Worm (Caenorhabditis elegans): Measurements from ENCODE around the gene clec-156.

clec-156 gene

ce11 chrIII:4842173-4842572 lies at the start of gene clec-156:
Gene clec-156 (minus strand): TSS chrIII:4842273.
- TF ChIP-seq ceh-82 (tag; optimal IDR thresholded peaks at IDR 0.05) (no peak), lin-13 (GFP tag; optimal IDR thresholded peaks at IDR 0.05) (no peak)

DNA sequence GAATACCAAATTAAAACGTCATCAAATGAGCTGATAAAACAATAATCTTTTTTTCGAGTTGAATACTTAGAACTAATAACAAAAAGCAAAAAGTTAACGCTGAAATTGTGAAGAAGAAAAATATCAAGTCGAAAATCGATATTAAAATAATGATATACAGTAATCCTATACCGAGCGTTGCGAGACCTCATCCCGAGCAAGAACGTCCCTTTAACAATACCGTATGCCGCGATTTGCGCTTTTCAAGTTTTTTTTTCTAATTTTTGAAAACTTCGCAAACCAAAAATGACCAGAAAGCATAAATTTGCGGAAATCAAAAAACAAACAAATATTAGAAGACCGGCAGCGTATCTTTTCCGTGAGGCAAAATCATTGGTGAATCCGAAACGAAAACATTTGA lies 48.9 kb upstream of the clec-156 start, which contains the start of gene F26F4.5:
Gene F26F4.5 (minus strand): TSS at position 256 of the 400 bp plus-strand sequence.
- TF ChIP-seq elt-3 (tag; optimal IDR thresholded peaks at IDR 0.05) (no peak), nhr-6 (tag; optimal IDR thresholded peaks at IDR 0.05) (no peak), mbf-1 (tag; optimal IDR thresholded peaks at IDR 0.05) (no peak), elt-1 (tag; optimal IDR thresholded peaks at IDR 0.05) (no peak), F13H6.1 (tag; optimal IDR thresholded peaks at IDR 0.05) (no peak), nhr-77 (tag; optimal IDR thresholded peaks at IDR 0.05) (no peak), mab-5 (tag; optimal IDR thresholded peaks at IDR 0.05) (no peak), unc-62 (GFP tag; optimal IDR thresholded peaks at IDR 0.05) (no peak), zag-1 (tag; optimal IDR thresholded peaks at IDR 0.05) (no peak), nhr-25 (tag; optimal IDR thresholded peaks at IDR 0.05) (no peak), nhr-11 (tag; optimal IDR thresholded peaks at IDR 0.05) (no peak)

DNA sequence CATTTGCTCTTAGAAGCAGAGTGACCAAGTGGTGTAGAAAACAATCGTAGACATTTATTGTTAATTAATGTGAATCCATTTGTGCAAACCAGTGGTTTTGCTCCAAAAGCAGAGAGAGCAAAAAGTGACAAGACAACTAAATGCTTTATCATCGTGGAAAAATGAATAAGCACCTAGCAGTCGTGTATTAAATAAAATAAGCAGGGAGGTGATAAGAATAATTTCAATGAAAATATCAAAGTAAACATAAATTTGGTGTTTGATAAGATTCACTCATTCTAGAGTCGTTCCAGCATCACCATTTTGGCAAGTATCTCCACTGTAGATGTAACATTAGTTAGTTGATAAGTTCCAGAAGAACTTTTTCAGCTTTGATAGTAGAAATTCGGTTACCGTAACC lies 45.2 kb upstream of the clec-156 start, which contains the start of gene clec-6:
Gene clec-6 (minus strand): TSS at position 154 of the 400 bp plus-strand sequence.
- TF ChIP-seq lin-39 (tag; optimal IDR thresholded peaks at IDR 0.05) (no peak), fos-1 (tag; optimal IDR thresholded peaks at IDR 0.05) (peak; percentile 84), mab-5 (tag; optimal IDR thresholded peaks at IDR 0.05) (no peak)

DNA sequence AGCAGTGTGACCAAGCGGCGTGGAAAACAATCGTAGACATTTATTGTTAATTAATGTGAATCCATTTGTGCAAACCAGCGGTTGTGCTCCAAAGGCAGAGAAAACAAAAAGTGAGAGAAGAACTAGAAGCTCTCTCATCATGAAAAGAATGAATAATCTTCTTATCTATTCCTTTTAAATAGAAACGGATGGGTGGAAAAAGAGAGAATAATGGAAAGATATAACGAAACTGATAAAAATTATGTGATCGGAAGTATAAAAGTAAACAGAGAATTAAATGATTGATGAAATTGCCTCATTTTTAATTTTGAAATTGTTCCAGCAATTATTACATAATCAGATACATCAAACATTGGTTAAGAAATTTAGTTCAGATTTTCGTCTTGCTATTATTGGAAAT lies 41.4 kb upstream of the clec-156 start, which contains the start of gene clec-5:
Gene clec-5 (minus strand): TSS at position 178 of the 400 bp plus-strand sequence.
- no peak for TF ChIP-seq unc-39 (tag; optimal IDR thresholded peaks at IDR 0.05)
- TF ChIP-seq fos-1 (tag; optimal IDR thresholded peaks at IDR 0.05) = peak; percentile 77

DNA sequence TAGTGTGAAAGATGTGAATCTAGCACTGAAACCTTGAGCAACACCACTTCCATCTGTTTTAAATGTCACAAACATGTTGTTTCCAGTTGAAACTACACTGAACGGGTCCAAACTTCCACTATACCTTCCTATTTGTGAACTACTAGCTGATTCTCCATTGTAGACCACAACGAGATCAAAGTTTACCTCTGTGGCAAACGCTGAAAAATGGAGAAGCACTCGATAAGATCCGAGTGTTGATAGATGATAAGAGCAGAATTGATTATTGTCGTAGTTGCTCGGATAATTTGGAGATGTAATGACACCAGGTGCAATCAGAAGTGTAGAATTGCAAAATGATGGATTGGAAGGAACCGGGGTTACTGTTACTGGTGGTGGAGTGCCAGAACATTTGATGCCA lies 39.9 kb upstream of the clec-156 start:
- no peak for TF ChIP-seq nhr-129 (tag; optimal IDR thresholded peaks at IDR 0.05)
- TF ChIP-seq nhr-12 (tag; optimal IDR thresholded peaks at IDR 0.05) = no peak
- peak; percentile 24 for TF ChIP-seq fos-1 (tag; optimal IDR thresholded peaks at IDR 0.05)

DNA sequence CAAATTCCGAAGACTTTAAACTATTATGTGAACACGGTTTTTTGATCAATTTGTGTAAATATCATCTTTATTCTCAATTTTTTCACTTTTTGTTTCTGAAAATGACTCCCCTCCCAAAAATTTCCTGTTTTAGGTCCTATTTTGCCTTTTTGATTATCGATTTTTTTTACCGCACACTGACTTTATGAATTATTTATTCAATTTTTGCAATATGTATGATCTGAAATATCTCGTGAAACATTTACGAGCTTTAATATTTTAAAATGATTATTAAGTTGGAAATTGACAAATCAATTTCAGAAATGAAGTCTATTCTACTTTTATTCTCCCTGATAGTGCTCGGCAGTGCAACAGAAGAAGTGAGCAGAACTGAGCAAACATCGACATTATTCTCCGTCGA lies 37.4 kb upstream of the clec-156 start, which contains the start of gene C35D10.1:
Gene C35D10.1 (plus strand): TSS at position 301 of the 400 bp plus-strand sequence.
- no peak for TF ChIP-seq nhr-12 (tag; optimal IDR thresholded peaks at IDR 0.05)

DNA sequence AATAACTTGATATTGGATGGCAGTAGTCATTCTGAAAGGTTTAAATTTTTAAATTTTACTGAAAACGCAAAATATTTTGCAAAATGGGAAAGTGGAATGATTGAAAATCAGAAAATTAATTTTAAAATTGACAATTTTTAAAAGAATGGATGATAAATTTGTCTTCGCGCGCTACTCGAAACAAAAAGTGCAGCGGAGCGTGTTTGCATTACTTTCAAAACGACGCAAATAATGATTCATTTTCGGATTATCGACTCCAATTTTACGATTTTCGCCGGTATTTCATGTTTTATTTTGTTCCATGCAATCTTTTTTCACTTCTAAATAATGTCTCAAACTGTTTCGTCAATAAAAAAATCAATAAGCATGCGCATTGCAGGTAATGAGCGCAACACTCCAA lies 36.2 kb upstream of the clec-156 start, which contains the start of the genes tost-1 and arx-6:
Gene tost-1 (minus strand): TSS at position 31 of the 400 bp plus-strand sequence.
Gene arx-6 (plus strand): TSS at position 378 of the 400 bp plus-strand sequence.
- TF ChIP-seq fos-1 (tag; optimal IDR thresholded peaks at IDR 0.05) = peak; percentile 68
- TF ChIP-seq unc-55 (GFP tag; optimal IDR thresholded peaks at IDR 0.05) = peak; percentile 71
- no peak for TF ChIP-seq elt-3 (tag; optimal IDR thresholded peaks at IDR 0.05)
- TF ChIP-seq peb-1 (tag; optimal IDR thresholded peaks at IDR 0.05) = no peak
- peak; percentile 13 for TF ChIP-seq sma-3 (GFP tag; optimal IDR thresholded peaks at IDR 0.05)
- TF ChIP-seq elt-1 (tag; optimal IDR thresholded peaks at IDR 0.05) = no peak
- TF ChIP-seq mab-5 (tag; optimal IDR thresholded peaks at IDR 0.05) = peak; percentile 15
- peak; percentile 15 for TF ChIP-seq crh-2 (tag; optimal IDR thresholded peaks at IDR 0.05)
- TF ChIP-seq lsy-2 (tag; optimal IDR thresholded peaks at IDR 0.05) = peak in 1 of 2 experiments; percentile 70
- no peak for TF ChIP-seq alr-1 (tag; optimal IDR thresholded peaks at IDR 0.05)
- TF ChIP-seq nhr-129 (tag; optimal IDR thresholded peaks at IDR 0.05) = peak; percentile 54
- TF ChIP-seq gmeb-1 (tag; optimal IDR thresholded peaks at IDR 0.05) = peak; percentile 88
- TF ChIP-seq C34F6.9 (tag; optimal IDR thresholded peaks at IDR 0.05) = peak; percentile 66
- no peak for TF ChIP-seq lin-11 (tag; optimal IDR thresholded peaks at IDR 0.05)
- no peak for TF ChIP-seq Y55F3AM.14 (GFP tag; optimal IDR thresholded peaks at IDR 0.05)
- peak; percentile 1 for TF ChIP-seq F13H6.1 (tag; optimal IDR thresholded peaks at IDR 0.05)
- TF ChIP-seq mdl-1 (tag; optimal IDR thresholded peaks at IDR 0.05) = no peak
- no peak for TF ChIP-seq ama-1 (optimal IDR thresholded peaks at IDR 0.05)
